Worm (Caenorhabditis elegans) whole organism, L1 larva: Measurements from ENCODE around the gene rgs-5.

Experiments
- C16A3.4 ChIP-seq: fragments of 150-350 bp; optimal IDR thresholded peaks from 2 replicates; lab custom pipeline; 2014; ENCODE audit warnings: missing biosample characterization, missing genetic modification characterization
- aha-1 ChIP-seq: fragments of 150-350 bp; optimal IDR thresholded peaks from 2 replicates; lab custom pipeline; 2014; ENCODE audit warnings: missing biosample characterization, missing genetic modification characterization
- alr-1 ChIP-seq: fragments of 200-800 bp; sonication (Bioruptor generic); optimal IDR thresholded peaks from 2 replicates; lab custom pipeline; 2018; ENCODE audit warnings: borderline replicate concordance, mild to moderate bottlenecking, missing genetic modification characterization, missing compliant biosample characterization
- blmp-1 ChIP-seq: fragments of 150-350 bp; optimal IDR thresholded peaks from 2 replicates; lab custom pipeline; 2014; ENCODE audit warnings: missing biosample characterization, missing genetic modification characterization
- ceh-88 ChIP-seq: fragments of 200-800 bp; sonication (Bioruptor generic); IDR thresholded peaks from 2 replicates; pipeline ENCODE4 v1.3.6; 2022; ENCODE audit warnings: missing genetic modification characterization, missing compliant biosample characterization
- ces-1 ChIP-seq: fragments of 150-350 bp; optimal IDR thresholded peaks from 2 replicates; lab custom pipeline; 2014; ENCODE audit warnings: missing biosample characterization, missing genetic modification reagents, missing genetic modification characterization
- dpl-1 ChIP-seq, 3 experiments: fragments of 150-350 bp in 2 of 3; sonication (generic microtip) in 1 of 3; optimal IDR thresholded peaks; 2 replicates each; lab custom pipeline; 2014 to 2017; ENCODE audit warnings: missing biosample characterization in 3 of 3, missing genetic modification characterization in 3 of 3, missing genetic modification reagents in 3 of 3
- dsc-1 ChIP-seq: sonication (generic microtip); optimal IDR thresholded peaks from 2 replicates; lab custom pipeline; 2016; ENCODE audit warnings: mild to moderate bottlenecking, missing genetic modification characterization, missing compliant biosample characterization
- egl-13 ChIP-seq: sonication (generic microtip); optimal IDR thresholded peaks from 2 replicates; lab custom pipeline; 2016; ENCODE audit warnings: missing genotype, missing genetic modification reagents, missing genetic modification characterization, missing compliant biosample characterization
- egl-27 ChIP-seq, 2 experiments: fragments of 150-350 bp in 1 of 2; sonication (generic microtip); optimal IDR thresholded peaks; 3 replicates each; lab custom pipeline; 2017 to 2018; ENCODE audit warnings: missing biosample characterization in 2 of 2, missing genetic modification characterization in 2 of 2, missing genetic modification reagents in 2 of 2
- elt-3 ChIP-seq, 6 experiments: fragments of 150-350 bp in 1 of 6; sonication (generic microtip); optimal IDR thresholded peaks; 2 replicates each; lab custom pipeline; 2017 to 2018; ENCODE audit warnings: missing biosample characterization in 6 of 6, missing genetic modification characterization in 6 of 6, inconsistent platforms in 1 of 6
- fkh-10 ChIP-seq: sonication (generic microtip); optimal IDR thresholded peaks from 2 replicates; lab custom pipeline; 2017; ENCODE audit warnings: missing biosample characterization, missing genetic modification reagents, missing genetic modification characterization
- fkh-4 ChIP-seq: sonication (generic microtip); optimal IDR thresholded peaks from 2 replicates; lab custom pipeline; 2016; ENCODE audit warnings: missing compliant biosample characterization, missing genetic modification characterization, borderline replicate concordance
- fos-1 ChIP-seq: fragments of 150-350 bp; optimal IDR thresholded peaks from 2 replicates; lab custom pipeline; 2014; ENCODE audit warnings: missing biosample characterization, missing genetic modification characterization
- hlh-4 ChIP-seq: sonication (generic microtip); optimal IDR thresholded peaks from 2 replicates; lab custom pipeline; 2016; ENCODE audit warnings: mild to moderate bottlenecking, missing genetic modification characterization, missing compliant biosample characterization
- hpl-2 ChIP-seq: fragments of 150-350 bp; optimal IDR thresholded peaks from 2 replicates; lab custom pipeline; 2014; ENCODE audit warnings: missing biosample characterization, missing genetic modification reagents, missing genetic modification characterization
- irx-1 ChIP-seq: sonication (generic microtip); optimal IDR thresholded peaks from 2 replicates; lab custom pipeline; 2016; ENCODE audit warnings: missing genetic modification characterization, missing compliant biosample characterization
- lin-13 ChIP-seq: fragments of 150-350 bp; optimal IDR thresholded peaks from 2 replicates; lab custom pipeline; 2014; ENCODE audit warnings: missing biosample characterization, missing genetic modification reagents, missing genetic modification characterization
- lin-14 ChIP-seq: fragments of 200-800 bp; sonication (Bioruptor generic); optimal IDR thresholded peaks from 2 replicates; lab custom pipeline; 2018; ENCODE audit warnings: mild to moderate bottlenecking, missing genetic modification characterization, moderate library complexity, missing compliant biosample characterization
- lin-35 ChIP-seq, 2 experiments: fragments of 150-350 bp; optimal IDR thresholded peaks; 2 replicates each; lab custom pipeline; 2014; ENCODE audit warnings: missing biosample characterization in 2 of 2, missing genetic modification characterization in 2 of 2, missing genetic modification reagents in 2 of 2
- lsy-2 ChIP-seq, 2 experiments: fragments of 150-350 bp; optimal IDR thresholded peaks; 2 replicates each; lab custom pipeline; 2014; ENCODE audit warnings: missing biosample characterization in 2 of 2, missing genetic modification characterization in 2 of 2
- mdl-1 ChIP-seq, 2 experiments: fragments of 150-350 bp; optimal IDR thresholded peaks; 2 replicates each; lab custom pipeline; 2014 to 2017; ENCODE audit warnings: missing biosample characterization in 2 of 2, missing genetic modification characterization in 2 of 2, inconsistent platforms in 1 of 2
- mep-1 ChIP-seq: fragments of 150-350 bp; optimal IDR thresholded peaks from 2 replicates; lab custom pipeline; 2014; ENCODE audit warnings: missing biosample characterization, missing genetic modification characterization
- nhr-11 ChIP-seq: fragments of 150-350 bp; optimal IDR thresholded peaks from 2 replicates; lab custom pipeline; 2014; ENCODE audit warnings: missing biosample characterization, missing genetic modification characterization
- nhr-12 ChIP-seq: sonication (generic microtip); optimal IDR thresholded peaks from 2 replicates; lab custom pipeline; 2017; ENCODE audit warnings: missing biosample characterization, missing genetic modification characterization
- nhr-19 ChIP-seq: fragments of 200-800 bp; sonication (Bioruptor generic); conservative IDR thresholded peaks from 2 replicates; pipeline ENCODE4 v1.3.6; 2022; ENCODE audit warnings: missing genetic modification characterization, missing compliant biosample characterization
- nhr-20 ChIP-seq: sonication (generic microtip); optimal IDR thresholded peaks from 2 replicates; lab custom pipeline; 2016; ENCODE audit warnings: mild to moderate bottlenecking, missing genetic modification characterization, missing compliant biosample characterization
- nhr-237 ChIP-seq: fragments of 150-350 bp; optimal IDR thresholded peaks from 2 replicates; lab custom pipeline; 2014; ENCODE audit warnings: missing biosample characterization, missing genetic modification characterization
- nhr-28 ChIP-seq: fragments of 150-350 bp; optimal IDR thresholded peaks from 2 replicates; lab custom pipeline; 2014; ENCODE audit warnings: missing biosample characterization, missing genetic modification characterization
- nhr-47 ChIP-seq: sonication (generic microtip); optimal IDR thresholded peaks from 2 replicates; lab custom pipeline; 2016; ENCODE audit warnings: mild to moderate bottlenecking, missing genetic modification characterization, moderate library complexity, missing compliant biosample characterization
- nhr-71 ChIP-seq: sonication (generic microtip); optimal IDR thresholded peaks from 2 replicates; lab custom pipeline; 2016; ENCODE audit warnings: mild to moderate bottlenecking, missing genetic modification characterization, moderate library complexity, missing compliant biosample characterization
- nhr-76 ChIP-seq: sonication (generic microtip); optimal IDR thresholded peaks from 2 replicates; lab custom pipeline; 2017; ENCODE audit warnings: missing biosample characterization, missing genetic modification characterization
- nhr-84 ChIP-seq: sonication (generic microtip); optimal IDR thresholded peaks from 2 replicates; lab custom pipeline; 2017; ENCODE audit warnings: missing biosample characterization, missing genetic modification characterization
- pag-3 ChIP-seq: sonication (generic microtip); optimal IDR thresholded peaks from 2 replicates; lab custom pipeline; 2017; ENCODE audit warnings: missing genetic modification characterization, mild to moderate bottlenecking, missing compliant biosample characterization, antibody characterized with exemption, borderline replicate concordance; ENCODE audit not compliant: insufficient read depth
- pax-3 ChIP-seq: fragments of 200-800 bp; sonication (Bioruptor generic); optimal IDR thresholded peaks from 2 replicates; lab custom pipeline; 2018; ENCODE audit warnings: mild to moderate bottlenecking, missing genetic modification characterization, moderate library complexity, missing compliant biosample characterization
- rnt-1 ChIP-seq: sonication (generic microtip); optimal IDR thresholded peaks from 2 replicates; lab custom pipeline; 2016; ENCODE audit warnings: mild to moderate bottlenecking, missing genetic modification characterization, moderate library complexity, missing compliant biosample characterization
- skn-1 ChIP-seq: fragments of 150-350 bp; optimal IDR thresholded peaks from 2 replicates; lab custom pipeline; 2014; ENCODE audit warnings: missing biosample characterization, missing genetic modification characterization
- snpc-4 ChIP-seq: fragments of 150-350 bp; optimal IDR thresholded peaks from 2 replicates; lab custom pipeline; 2014; ENCODE audit warnings: missing biosample characterization, missing genetic modification characterization
- sox-4 ChIP-seq: sonication (generic microtip); optimal IDR thresholded peaks from 2 replicates; lab custom pipeline; 2016; ENCODE audit warnings: missing genetic modification characterization, missing compliant biosample characterization
- swsn-7 ChIP-seq: sonication (generic microtip); optimal IDR thresholded peaks from 2 replicates; lab custom pipeline; 2016; ENCODE audit warnings: missing genetic modification characterization, missing compliant biosample characterization
- tbx-2 ChIP-seq: sonication (generic microtip); optimal IDR thresholded peaks from 2 replicates; lab custom pipeline; 2016; ENCODE audit warnings: missing genetic modification characterization, missing compliant biosample characterization
- tlp-1 ChIP-seq: fragments of 150-350 bp; optimal IDR thresholded peaks from 2 replicates; lab custom pipeline; 2014; ENCODE audit warnings: missing biosample characterization, missing genetic modification characterization
- unc-130 ChIP-seq: fragments of 150-350 bp; optimal IDR thresholded peaks from 2 replicates; lab custom pipeline; 2017; ENCODE audit warnings: missing biosample characterization, missing genetic modification characterization, inconsistent platforms
- unc-30 ChIP-seq: sonication (generic microtip); optimal IDR thresholded peaks from 2 replicates; lab custom pipeline; 2017; ENCODE audit warnings: missing biosample characterization, missing genetic modification characterization
- unc-62 ChIP-seq: fragments of 150-350 bp; optimal IDR thresholded peaks from 2 replicates; lab custom pipeline; 2014; ENCODE audit warnings: missing biosample characterization, missing genetic modification reagents, missing genetic modification characterization
- unc-98 ChIP-seq: fragments of 200-800 bp; sonication (Bioruptor generic); IDR thresholded peaks from 2 replicates; pipeline ENCODE4 v1.3.6; 2022; ENCODE audit warnings: missing genetic modification characterization, missing compliant biosample characterization
- vab-15 ChIP-seq: sonication (generic microtip); optimal IDR thresholded peaks from 2 replicates; lab custom pipeline; 2017; ENCODE audit warnings: missing genotype, mild to moderate bottlenecking, missing genetic modification characterization, missing compliant biosample characterization
- xbp-1 ChIP-seq: sonication (generic microtip); optimal IDR thresholded peaks from 2 replicates; lab custom pipeline; 2016; ENCODE audit warnings: missing genetic modification characterization, missing compliant biosample characterization
- zag-1 ChIP-seq: fragments of 150-350 bp; optimal IDR thresholded peaks from 2 replicates; lab custom pipeline; 2014; ENCODE audit warnings: missing biosample characterization, missing genetic modification characterization

The rgs-5 gene

ce11 chrIII:5688246-5688645 lies 10.1 kb upstream of the rgs-5 start (continued):
- peak; percentile 34 for TF ChIP-seq nhr-20
- peak in 1 of 3 experiments; percentile 32 for TF ChIP-seq dpl-1 (GFP tag; optimal IDR thresholded peaks at IDR 0.05; lab: Kevin White, UChicago)
- TF ChIP-seq lsy-2 (tag; optimal IDR thresholded peaks at IDR 0.05; lab: Kevin White, UChicago) = peak; percentile 22 to 67
- TF ChIP-seq blmp-1 (tag; lab: Kevin White, UChicago) = no peak
- TF ChIP-seq lin-14 (GFP tag; lab: Kevin White, UChicago) = peak; percentile 74
- TF ChIP-seq nhr-71 (tag; lab: Kevin White, UChicago) = peak; percentile 64
- no peak for TF ChIP-seq hlh-4 (tag; lab: Kevin White, UChicago)
- no peak for TF ChIP-seq aha-1
- peak; percentile 49 for TF ChIP-seq nhr-47 (tag; lab: Kevin White, UChicago)
- TF ChIP-seq ceh-88 = no peak

- TF ChIP-seq unc-130 (tag; lab: Kevin White, UChicago) (no peak), blmp-1 (tag; lab: Kevin White, UChicago) (no peak), skn-1 (tag; lab: Kevin White, UChicago) (no peak), egl-13 (tag; lab: Kevin White, UChicago) (no peak)
- TF ChIP-seq, all 84 proteins: peak for 0
These were observed 6.5 kb upstream of the rgs-5 start for ce11 chrIII:5691826-5692225.

ce11 chrIII:5692690-5693089 lies 5.7 kb upstream of the rgs-5 start, which contains the start of the genes abi-1 and arle-14:
Gene abi-1 (minus strand): TSS chrIII:5692740.
Gene arle-14 (plus strand): TSS chrIII:5692906.
- no peak for TF ChIP-seq vab-15 (tag; lab: Kevin White, UChicago)
- no peak for TF ChIP-seq pax-3 (tag; lab: Kevin White, UChicago)
- no peak for TF ChIP-seq nhr-12 (tag; lab: Kevin White, UChicago)
- no peak for TF ChIP-seq alr-1 (tag; lab: Kevin White, UChicago)
- TF ChIP-seq nhr-28 = no peak
- no peak for TF ChIP-seq snpc-4 (tag; lab: Kevin White, UChicago)
- peak; percentile 2 for TF ChIP-seq tbx-2 (tag; lab: Kevin White, UChicago)
- no peak for TF ChIP-seq fkh-4
- no peak for TF ChIP-seq lin-14 (GFP tag; lab: Kevin White, UChicago)
- TF ChIP-seq nhr-71 (tag; lab: Kevin White, UChicago) = peak; percentile 42
- no peak for TF ChIP-seq sox-4 (tag; lab: Kevin White, UChicago)
- peak; percentile 9 for TF ChIP-seq unc-130 (tag; lab: Kevin White, UChicago)
- no peak for TF ChIP-seq nhr-76 (tag; lab: Kevin White, UChicago)
- TF ChIP-seq zag-1 (tag; lab: Kevin White, UChicago) = no peak
- TF ChIP-seq unc-62 (GFP tag; lab: Kevin White, UChicago) = no peak
- TF ChIP-seq unc-30 (tag; lab: Kevin White, UChicago) = no peak
- TF ChIP-seq mdl-1 (tag; optimal IDR thresholded peaks at IDR 0.05; lab: Kevin White, UChicago) = no peak
- TF ChIP-seq lin-13 = no peak
- TF ChIP-seq elt-3 (tag; optimal IDR thresholded peaks at IDR 0.05; lab: Kevin White, UChicago) = no peak
- TF ChIP-seq hpl-2 = no peak
- peak in 2 of 3 experiments; percentile 22 to 32 for TF ChIP-seq dpl-1 (GFP tag; optimal IDR thresholded peaks at IDR 0.05; lab: Kevin White, UChicago)
- no peak for TF ChIP-seq pag-3 (tag; lab: Kevin White, UChicago)
- peak; percentile 17 to 22 for TF ChIP-seq lin-35 (GFP tag; optimal IDR thresholded peaks at IDR 0.05; lab: Kevin White, UChicago)
- no peak for TF ChIP-seq unc-98 (GFP tag; lab: Robert Waterston, UW)
- TF ChIP-seq tlp-1 (tag; lab: Kevin White, UChicago) = no peak
- TF ChIP-seq nhr-237 = no peak
- no peak for TF ChIP-seq fkh-10 (GFP tag; lab: Kevin White, UChicago)
- no peak for TF ChIP-seq ces-1 (GFP tag; lab: Kevin White, UChicago)
- TF ChIP-seq xbp-1 = peak; percentile 30
- TF ChIP-seq nhr-19 (GFP tag; lab: Robert Waterston, UW) = no peak
- TF ChIP-seq swsn-7 (tag; lab: Kevin White, UChicago) = peak; percentile 29
- TF ChIP-seq rnt-1 = no peak
- no peak for TF ChIP-seq skn-1 (tag; lab: Kevin White, UChicago)
- TF ChIP-seq mep-1 = peak; percentile 18
- TF ChIP-seq C16A3.4 (tag; lab: Kevin White, UChicago) = no peak
- no peak for TF ChIP-seq fos-1
- TF ChIP-seq nhr-11 (tag; lab: Kevin White, UChicago) = no peak
- TF ChIP-seq egl-27 (tag; optimal IDR thresholded peaks at IDR 0.05; lab: Kevin White, UChicago) = no peak
- peak; percentile 50 for TF ChIP-seq dsc-1 (tag; lab: Kevin White, UChicago)
- TF ChIP-seq nhr-84 (tag; lab: Kevin White, UChicago) = no peak
- TF ChIP-seq irx-1 (tag; lab: Kevin White, UChicago) = no peak
